Fruit fly (Drosophila melanogaster) whole organism, prepupa: ENCODE measurements around the gene Ugt302E1.
A peak's percentile ranks its signal among the peaks of the same experiment; 100 is the strongest.

Experiments used
- Blimp-1 ChIP-seq: fragments of 200-800 bp; sonication (Bioruptor generic); optimal IDR thresholded peaks from 3 replicates; lab custom pipeline; 2017; ENCODE audit warnings: missing biosample characterization, missing genetic modification characterization, mild to moderate bottlenecking, moderate library complexity, missing genetic modification reagents
- CG10631 ChIP-seq: fragments of 200-800 bp; sonication (Bioruptor generic); optimal IDR thresholded peaks from 2 replicates; lab custom pipeline; 2016; ENCODE audit warnings: missing biosample characterization, missing genetic modification characterization
- CG11762 ChIP-seq: fragments of 200-800 bp; sonication (Bioruptor generic); optimal IDR thresholded peaks from 3 replicates; lab custom pipeline; 2016; ENCODE audit warnings: missing biosample characterization, missing genetic modification characterization; ENCODE audit not compliant: insufficient read depth
- CG16779 ChIP-seq: fragments of 200-800 bp; sonication (Bioruptor generic); optimal IDR thresholded peaks from 3 replicates; lab custom pipeline; 2017; ENCODE audit warnings: missing biosample characterization, mild to moderate bottlenecking, missing genetic modification characterization
- CG31627 ChIP-seq: fragments of 200-800 bp; sonication (Bioruptor generic); optimal IDR thresholded peaks from 3 replicates; lab custom pipeline; 2016; ENCODE audit warnings: missing biosample characterization, missing genetic modification characterization
- CG32006 ChIP-seq: fragments of 200-800 bp; sonication (Bioruptor generic); optimal IDR thresholded peaks from 3 replicates; lab custom pipeline; 2017; ENCODE audit warnings: missing biosample characterization, mild to moderate bottlenecking, missing genetic modification characterization
- CG34406 ChIP-seq: fragments of 200-800 bp; sonication (Bioruptor generic); optimal IDR thresholded peaks from 3 replicates; lab custom pipeline; 2016; ENCODE audit warnings: missing biosample characterization, missing genetic modification characterization
- CG4318 ChIP-seq: fragments of 200-800 bp; sonication (Bioruptor generic); optimal IDR thresholded peaks from 3 replicates; lab custom pipeline; 2017; ENCODE audit warnings: missing biosample characterization, mild to moderate bottlenecking, missing genetic modification characterization
- CG6163 ChIP-seq: fragments of 200-800 bp; sonication (Bioruptor generic); IDR thresholded peaks from 3 replicates; pipeline ENCODE4 v1.3.6; 2022; ENCODE audit warnings: missing biosample characterization, missing genetic modification characterization
- CG6792 ChIP-seq: fragments of 200-800 bp; sonication (Bioruptor generic); optimal IDR thresholded peaks from 3 replicates; lab custom pipeline; 2016; ENCODE audit warnings: missing biosample characterization, missing genetic modification characterization
- CG6854 ChIP-seq: fragments of 200-800 bp; sonication (Bioruptor generic); optimal IDR thresholded peaks from 2 replicates; lab custom pipeline; 2017; ENCODE audit warnings: missing biosample characterization, mild to moderate bottlenecking, missing genetic modification characterization
- CG7368 ChIP-seq: fragments of 200-800 bp; sonication (Bioruptor generic); optimal IDR thresholded peaks from 3 replicates; lab custom pipeline; 2016; ENCODE audit warnings: missing biosample characterization, missing genetic modification characterization
- Eip78C ChIP-seq: fragments of 200-800 bp; sonication (Bioruptor generic); peaks from one replicate; lab custom pipeline; 2016; ENCODE audit warnings: missing biosample characterization, missing genetic modification characterization
- Eip93F ChIP-seq: fragments of 200-800 bp; sonication (Bioruptor generic); optimal IDR thresholded peaks from 2 replicates; lab custom pipeline; 2016; ENCODE audit warnings: missing biosample characterization, mild to moderate bottlenecking, missing genetic modification characterization
- Ets21C ChIP-seq: fragments of 200-800 bp; sonication (Bioruptor generic); optimal IDR thresholded peaks from 3 replicates; lab custom pipeline; 2016; ENCODE audit warnings: missing biosample characterization, missing genetic modification characterization
- Gug ChIP-seq: fragments of 200-800 bp; sonication (Bioruptor generic); IDR thresholded peaks from 2 replicates; pipeline ENCODE4 v1.3.6; 2022; ENCODE audit warnings: missing biosample characterization, missing genetic modification characterization
- Met ChIP-seq: fragments of 200-800 bp; sonication (Bioruptor generic); optimal IDR thresholded peaks from 3 replicates; lab custom pipeline; 2016; ENCODE audit warnings: missing biosample characterization, missing genetic modification characterization
- OdsH ChIP-seq: fragments of 200-800 bp; sonication (Bioruptor generic); optimal IDR thresholded peaks from 3 replicates; lab custom pipeline; 2016; ENCODE audit warnings: missing biosample characterization, missing genetic modification characterization
- Smox ChIP-seq: fragments of 200-800 bp; sonication (Bioruptor generic); optimal IDR thresholded peaks from 3 replicates; lab custom pipeline; 2016; ENCODE audit warnings: missing biosample characterization, missing genetic modification characterization
- achi ChIP-seq: fragments of 200-800 bp; sonication (Bioruptor generic); optimal IDR thresholded peaks from 3 replicates; lab custom pipeline; 2016; ENCODE audit warnings: missing biosample characterization, missing genetic modification characterization
- acj6 ChIP-seq: fragments of 200-800 bp; sonication (Bioruptor generic); optimal IDR thresholded peaks from 3 replicates; lab custom pipeline; 2016; ENCODE audit warnings: missing biosample characterization, missing genetic modification characterization
- esn ChIP-seq: fragments of 200-800 bp; sonication (Bioruptor generic); optimal IDR thresholded peaks from 2 replicates; lab custom pipeline; 2016; ENCODE audit warnings: missing biosample characterization, mild to moderate bottlenecking, missing genetic modification characterization, moderate library complexity
- fd85E ChIP-seq: fragments of 200-800 bp; sonication (Bioruptor generic); optimal IDR thresholded peaks from 3 replicates; lab custom pipeline; 2016; ENCODE audit warnings: missing biosample characterization, missing genetic modification characterization
- fkh ChIP-seq: fragments of 200-800 bp; sonication (Bioruptor generic); optimal IDR thresholded peaks from 3 replicates; lab custom pipeline; 2017; ENCODE audit warnings: missing biosample characterization, mild to moderate bottlenecking, missing genetic modification characterization, moderate library complexity
- salr ChIP-seq, 2 experiments: fragments of 200-800 bp; sonication (Bioruptor generic); optimal IDR thresholded peaks; 3 replicates each; lab custom pipeline; 2016 to 2018; ENCODE audit warnings: missing biosample characterization in 2 of 2, missing genetic modification characterization in 2 of 2, mild to moderate bottlenecking in 1 of 2
- svp ChIP-seq: fragments of 200-800 bp; sonication (Bioruptor generic); peaks from one replicate; lab custom pipeline; 2016; ENCODE audit warnings: missing biosample characterization, missing genetic modification characterization
- vri ChIP-seq: fragments of 200-800 bp; sonication (Bioruptor generic); optimal IDR thresholded peaks from 3 replicates; lab custom pipeline; 2016; ENCODE audit warnings: missing biosample characterization, mild to moderate bottlenecking, missing genetic modification characterization

Gene Ugt302E1

DNA sequence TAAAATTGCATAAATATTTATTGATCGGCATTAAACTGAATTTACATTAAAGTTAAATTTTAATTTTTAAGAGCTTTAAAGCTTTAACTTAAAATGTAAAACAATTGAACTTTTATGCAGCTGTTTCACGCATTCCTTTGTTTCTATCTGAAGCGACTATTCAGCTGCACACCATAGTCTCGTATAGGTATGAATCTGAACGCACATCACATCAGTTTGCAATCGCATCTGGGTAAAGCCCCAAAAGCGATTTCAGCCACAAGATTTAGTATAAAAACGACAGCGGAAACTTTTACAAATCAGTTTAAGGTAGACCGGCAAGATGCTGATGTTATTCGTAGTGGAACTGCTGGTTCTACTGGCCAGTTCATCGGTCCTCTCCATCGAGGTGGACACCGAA lies 6.5 kb downstream of the Ugt302E1 start, which contains the start of gene CG4757:
Gene CG4757 (plus strand): TSS at position 301 of the 400 bp plus-strand sequence.
- no peak for TF ChIP-seq Smox (GFP tag; lab: Kevin White, UChicago)
- peak; percentile 38 for TF ChIP-seq svp

- TF ChIP-seq CG34406, result no peak
- no peak for TF ChIP-seq CG11762 (GFP tag; lab: Kevin White, UChicago)
- no peak for TF ChIP-seq CG6854 (GFP tag; lab: Kevin White, UChicago)
- TF ChIP-seq fkh (GFP tag; lab: Kevin White, UChicago), result no peak
- TF ChIP-seq Ets21C (GFP tag; lab: Kevin White, UChicago), result no peak
- TF ChIP-seq CG7368, result no peak
- TF ChIP-seq CG32006 (GFP tag; lab: Kevin White, UChicago), result no peak
- no peak for TF ChIP-seq Met (GFP tag; lab: Kevin White, UChicago)
- TF ChIP-seq Gug, result no peak
- TF ChIP-seq CG16779 (tag; lab: Kevin White, UChicago), result no peak
- no peak for TF ChIP-seq acj6 (GFP tag; lab: Kevin White, UChicago)
- TF ChIP-seq Smox (GFP tag; lab: Kevin White, UChicago), result no peak
- TF ChIP-seq vri (GFP tag; lab: Kevin White, UChicago), result no peak
- TF ChIP-seq Eip78C (GFP tag; lab: Kevin White, UChicago), result no peak
- TF ChIP-seq, all 60 proteins: peak for 0
Observed at dm6 chr3R:11165974-11166373, 11.5 kb downstream of the Ugt302E1 start, which contains the start of gene Ugt35E1. Gene Ugt35E1 (minus strand): TSS chr3R:11166074.

- TF ChIP-seq salr (GFP tag; optimal IDR thresholded peaks at IDR 0.05; lab: Kevin White, UChicago), result no peak
- TF ChIP-seq, all 60 proteins: peak for 0
Observed at dm6 chr3R:11167931-11168465, 13.6 kb downstream of the Ugt302E1 start, which contains the start of gene Ugt35E2. Gene Ugt35E2 (minus strand): TSS chr3R:11167981.

- TF ChIP-seq CG10631 (GFP tag; lab: Kevin White, UChicago) (no peak), fd85E (GFP tag; lab: Kevin White, UChicago) (no peak), OdsH (no peak), Eip93F (no peak), Smox (GFP tag; lab: Kevin White, UChicago) (no peak), Met (GFP tag; lab: Kevin White, UChicago) (no peak), CG6792 (GFP tag; lab: Kevin White, UChicago) (no peak), CG4318 (GFP tag; lab: Kevin White, UChicago) (no peak), svp (no peak), CG11762 (GFP tag; lab: Kevin White, UChicago) (no peak), CG6163 (GFP tag; lab: Robert Waterston, UW) (no peak), Eip78C (GFP tag; lab: Kevin White, UChicago) (no peak), salr (GFP tag; optimal IDR thresholded peaks at IDR 0.05; lab: Kevin White, UChicago) (no peak), CG6854 (GFP tag; lab: Kevin White, UChicago) (no peak), esn (GFP tag; lab: Kevin White, UChicago) (no peak), CG31627 (GFP tag; lab: Kevin White, UChicago) (no peak), achi (no peak)
Observed at dm6 chr3R:11170146-11170545, 15.7 kb downstream of the Ugt302E1 start, which contains the start of gene Ugt35B1. Gene Ugt35B1 (minus strand): TSS chr3R:11170246.

DNA sequence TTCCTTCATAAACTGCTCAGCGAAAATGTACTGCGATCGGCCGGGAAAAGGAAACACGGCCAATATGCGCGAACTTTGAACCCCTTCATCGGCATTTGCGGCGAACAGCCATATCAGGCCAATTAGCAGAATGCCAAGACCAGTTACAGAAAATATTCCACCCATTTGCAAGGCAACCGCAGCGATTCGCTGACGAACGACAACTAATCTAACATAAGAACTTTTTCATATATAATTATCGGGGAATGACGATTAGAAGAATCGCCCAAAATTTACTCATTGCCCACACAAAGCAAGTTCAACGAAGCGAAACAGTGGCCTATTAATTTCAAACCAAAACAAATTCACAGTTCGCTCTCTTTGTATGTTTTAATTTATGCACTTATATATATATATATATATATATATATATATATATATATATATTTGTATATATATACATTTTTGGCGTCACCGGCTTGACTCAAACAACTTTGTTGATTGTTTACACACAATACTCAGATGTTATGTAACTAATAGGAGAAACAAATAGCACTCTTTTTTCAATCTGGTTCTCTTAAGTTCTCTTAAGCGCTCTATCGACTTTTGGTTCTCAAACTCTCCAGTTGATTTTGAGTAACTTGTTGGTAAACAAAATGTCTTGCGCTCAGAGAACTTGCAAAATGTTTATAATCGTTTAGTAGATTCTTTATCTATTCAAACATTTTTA lies 18.2 kb downstream of the Ugt302E1 start, which contains the start of gene Ugt35A1:
Gene Ugt35A1 (minus strand): TSS at position 205 of the 709 bp plus-strand sequence.
- TF ChIP-seq Met (GFP tag; lab: Kevin White, UChicago) (no peak), Blimp-1 (GFP tag; lab: Kevin White, UChicago) (no peak), svp (peak; percentile 42), vri (GFP tag; lab: Kevin White, UChicago) (peak; percentile 75), fkh (GFP tag; lab: Kevin White, UChicago) (peak; percentile 48)

DNA sequence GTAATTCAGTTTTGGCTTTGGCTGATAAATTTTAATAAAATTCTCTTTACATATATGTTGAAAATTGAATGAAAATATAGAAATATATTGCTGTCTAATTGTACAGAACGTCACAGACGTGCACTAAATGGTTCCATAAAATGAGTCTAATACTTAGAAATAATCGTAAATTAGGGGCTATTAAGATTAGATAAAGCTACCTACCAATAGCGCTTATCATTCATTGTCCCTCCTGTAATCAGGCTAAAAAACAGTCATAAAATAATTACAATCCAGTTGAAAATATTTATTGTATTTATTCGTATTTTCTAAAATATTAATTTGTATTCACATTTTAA lies 18.7 kb downstream of the Ugt302E1 start:
- TF ChIP-seq CG6163 (GFP tag; lab: Robert Waterston, UW) (no peak), CG4318 (GFP tag; lab: Kevin White, UChicago) (no peak)
